Worm (Caenorhabditis elegans): ENCODE data around the gene C17B7.9.
A peak's percentile ranks its signal among the peaks of the same experiment; 100 is the strongest.

ce11 chrV:3299437-3299836 lies 32.5 kb downstream of the C17B7.9 start:
- TF ChIP-seq madf-5 (GFP tag; IDR thresholded peaks at IDR 0.05), result peak in 1 of 2 experiments; percentile 70; a peak in 1 of 4 replicates
- TF ChIP-seq nhr-237 (tag; optimal IDR thresholded peaks at IDR 0.05), result no peak
- TF ChIP-seq saeg-2 (GFP tag; IDR thresholded peaks at IDR 0.05), result no peak
- TF ChIP-seq zfp-2 (tag; optimal IDR thresholded peaks at IDR 0.05), result no peak
- no peak for TF ChIP-seq mdl-1 (tag; optimal IDR thresholded peaks at IDR 0.05)
- TF ChIP-seq fos-1 (tag; optimal IDR thresholded peaks at IDR 0.05), result no peak
- no peak for TF ChIP-seq ztf-11 (tag; optimal IDR thresholded peaks at IDR 0.05)
- no peak for TF ChIP-seq nhr-77 (tag; optimal IDR thresholded peaks at IDR 0.05)
- TF ChIP-seq aly-2 (tag; optimal IDR thresholded peaks at IDR 0.05), result no peak
- no peak for TF ChIP-seq snpc-4 (tag; optimal IDR thresholded peaks at IDR 0.05)
- no peak for TF ChIP-seq ZK546.5 (tag; optimal IDR thresholded peaks at IDR 0.05)
- no peak for TF ChIP-seq pqm-1 (tag; optimal IDR thresholded peaks at IDR 0.05)

Measured in whole organism, L4 larva.